Worm (Caenorhabditis elegans) whole organism, mixed stage, embryonic: ENCODE data around the gene eyg-1.
A peak's percentile ranks its signal among the peaks of the same experiment; 100 is the strongest.

Source experiments
- M03D4.4 ChIP-seq: sonication (generic microtip); optimal IDR thresholded peaks from 2 replicates; lab custom pipeline; 2017; ENCODE audit warnings: mild to moderate bottlenecking, missing genetic modification characterization, missing compliant biosample characterization
- bed-3 ChIP-seq: fragments of 200-800 bp; sonication (Bioruptor generic); optimal IDR thresholded peaks from 3 replicates; lab custom pipeline; 2018; ENCODE audit warnings: mild to moderate bottlenecking, missing genetic modification characterization, moderate library complexity, missing compliant biosample characterization
- blmp-1 ChIP-seq: fragments of 150-350 bp; optimal IDR thresholded peaks from 2 replicates; lab custom pipeline; 2014; ENCODE audit warnings: missing biosample characterization, missing genetic modification characterization
- ceh-39 ChIP-seq: fragments of 150-350 bp; optimal IDR thresholded peaks from 2 replicates; lab custom pipeline; 2014; ENCODE audit warnings: missing biosample characterization, missing genetic modification characterization
- ceh-43 ChIP-seq: fragments of 200-800 bp; sonication (Bioruptor generic); optimal IDR thresholded peaks from 2 replicates; lab custom pipeline; 2018; ENCODE audit warnings: mild to moderate bottlenecking, missing genetic modification characterization, moderate library complexity, missing compliant biosample characterization
- ceh-83 ChIP-seq: fragments of 200-800 bp; sonication (Bioruptor generic); optimal IDR thresholded peaks from 2 replicates; lab custom pipeline; 2018; ENCODE audit warnings: mild to moderate bottlenecking, missing genetic modification characterization, missing compliant biosample characterization
- ces-1 ChIP-seq: fragments of 150-350 bp; optimal IDR thresholded peaks from 2 replicates; lab custom pipeline; 2014; ENCODE audit warnings: missing biosample characterization, missing genetic modification reagents, missing genetic modification characterization
- cnd-1 ChIP-seq: fragments of 200-800 bp; sonication (Bioruptor generic); optimal IDR thresholded peaks from 2 replicates; lab custom pipeline; 2018; ENCODE audit warnings: mild to moderate bottlenecking, missing genetic modification characterization, missing compliant biosample characterization
- elt-1 ChIP-seq: sonication (generic microtip); optimal IDR thresholded peaks from 2 replicates; lab custom pipeline; 2017; ENCODE audit warnings: missing genetic modification characterization, mild to moderate bottlenecking, missing compliant biosample characterization, antibody characterized with exemption, moderate library complexity, borderline replicate concordance; ENCODE audit not compliant: insufficient read depth
- elt-3 ChIP-seq: fragments of 150-350 bp; optimal IDR thresholded peaks from 2 replicates; lab custom pipeline; 2014; ENCODE audit warnings: missing biosample characterization, missing genetic modification characterization
- flh-1 ChIP-seq: fragments of 200-800 bp; sonication (Bioruptor generic); optimal IDR thresholded peaks from 2 replicates; lab custom pipeline; 2018; ENCODE audit warnings: mild to moderate bottlenecking, missing genetic modification characterization, moderate library complexity, missing compliant biosample characterization
- hlh-1 ChIP-seq: fragments of 150-350 bp; optimal IDR thresholded peaks from 2 replicates; lab custom pipeline; 2014; ENCODE audit warnings: missing biosample characterization, missing genetic modification reagents, missing genetic modification characterization
- lin-13 ChIP-seq: fragments of 150-350 bp; optimal IDR thresholded peaks from 2 replicates; lab custom pipeline; 2014; ENCODE audit warnings: missing biosample characterization, missing genetic modification characterization
- lin-32 ChIP-seq: fragments of 200-800 bp; sonication (Bioruptor generic); optimal IDR thresholded peaks from 2 replicates; lab custom pipeline; 2018; ENCODE audit warnings: mild to moderate bottlenecking, missing genetic modification characterization, missing compliant biosample characterization
- mab-5 ChIP-seq: fragments of 150-350 bp; optimal IDR thresholded peaks from 2 replicates; lab custom pipeline; 2014; ENCODE audit warnings: missing biosample characterization, missing genetic modification characterization
- mep-1 ChIP-seq: fragments of 150-350 bp; optimal IDR thresholded peaks from 2 replicates; lab custom pipeline; 2017; ENCODE audit warnings: missing biosample characterization, missing genetic modification reagents, missing genetic modification characterization, inconsistent platforms
- nhr-12 ChIP-seq: fragments of 150-350 bp; optimal IDR thresholded peaks from 2 replicates; lab custom pipeline; 2014; ENCODE audit warnings: missing biosample characterization, missing genetic modification characterization
- nhr-2 ChIP-seq: fragments of 150-350 bp; optimal IDR thresholded peaks from 2 replicates; lab custom pipeline; 2014; ENCODE audit warnings: missing biosample characterization, missing genetic modification characterization
- nhr-237 ChIP-seq: fragments of 150-350 bp; optimal IDR thresholded peaks from 2 replicates; lab custom pipeline; 2014; ENCODE audit warnings: missing biosample characterization, missing genetic modification characterization
- nhr-28 ChIP-seq: fragments of 150-350 bp; optimal IDR thresholded peaks from 2 replicates; lab custom pipeline; 2014; ENCODE audit warnings: missing biosample characterization, missing genetic modification characterization
- nhr-76 ChIP-seq: sonication (generic microtip); optimal IDR thresholded peaks from 2 replicates; lab custom pipeline; 2017; ENCODE audit warnings: missing biosample characterization, missing genetic modification characterization
- pha-4 ChIP-seq: fragments of 150-350 bp; optimal IDR thresholded peaks from 2 replicates; lab custom pipeline; 2018; ENCODE audit warnings: missing biosample characterization, missing genetic modification reagents, missing genetic modification characterization
- sem-2 ChIP-seq: fragments of 200-800 bp; sonication (Bioruptor generic); optimal IDR thresholded peaks from 2 replicates; lab custom pipeline; 2018; ENCODE audit warnings: mild to moderate bottlenecking, missing genetic modification characterization, missing compliant biosample characterization
- snpc-4 ChIP-seq: fragments of 150-350 bp; optimal IDR thresholded peaks from 2 replicates; lab custom pipeline; 2014; ENCODE audit warnings: missing biosample characterization, missing genetic modification characterization
- sptf-1 ChIP-seq: sonication (generic microtip); optimal IDR thresholded peaks from 2 replicates; lab custom pipeline; 2017; ENCODE audit warnings: mild to moderate bottlenecking, missing genetic modification characterization, moderate library complexity, missing compliant biosample characterization
- tbx-8 ChIP-seq: fragments of 200-800 bp; sonication (Bioruptor generic); optimal IDR thresholded peaks from 2 replicates; lab custom pipeline; 2018; ENCODE audit warnings: mild to moderate bottlenecking, missing genetic modification characterization, moderate library complexity, missing compliant biosample characterization
- unc-120 ChIP-seq: sonication (generic microtip); optimal IDR thresholded peaks from 2 replicates; lab custom pipeline; 2017; ENCODE audit warnings: missing genetic modification characterization, missing compliant biosample characterization; ENCODE audit not compliant: poor library complexity, severe bottlenecking
- unc-62 ChIP-seq: fragments of 150-350 bp; optimal IDR thresholded peaks from 2 replicates; lab custom pipeline; 2014; ENCODE audit warnings: missing biosample characterization, missing genetic modification reagents, missing genetic modification characterization
- zip-8 ChIP-seq: fragments of 150-350 bp; optimal IDR thresholded peaks from 2 replicates; lab custom pipeline; 2014; ENCODE audit warnings: missing biosample characterization, missing genetic modification characterization

The eyg-1 gene

DNA sequence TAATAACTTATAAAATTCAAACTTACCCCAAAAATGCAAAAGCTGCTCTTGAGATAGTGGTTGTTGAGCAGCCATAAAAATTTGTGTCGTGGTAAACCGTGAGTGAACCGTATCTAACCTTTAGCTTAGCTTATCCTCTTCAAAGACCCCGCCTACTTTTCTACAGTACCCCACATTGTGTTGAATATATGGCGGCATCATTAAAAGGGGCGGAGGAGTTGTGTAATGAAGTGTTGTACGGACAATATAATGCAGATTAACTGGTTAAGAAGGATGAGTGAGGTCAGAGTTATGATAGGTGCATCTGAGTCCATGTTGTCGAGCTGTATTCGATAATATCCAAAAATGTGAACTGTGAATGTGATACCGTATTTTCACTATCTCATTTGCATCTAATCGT is at the start of gene eyg-1:
Gene eyg-1, minus strand, starts transcription at position 101 of the 400 bp plus-strand sequence.
- TF ChIP-seq nhr-2 (tag; lab: Kevin White, UChicago) (peak; percentile 22), cnd-1 (tag; lab: Kevin White, UChicago) (no peak)

DNA sequence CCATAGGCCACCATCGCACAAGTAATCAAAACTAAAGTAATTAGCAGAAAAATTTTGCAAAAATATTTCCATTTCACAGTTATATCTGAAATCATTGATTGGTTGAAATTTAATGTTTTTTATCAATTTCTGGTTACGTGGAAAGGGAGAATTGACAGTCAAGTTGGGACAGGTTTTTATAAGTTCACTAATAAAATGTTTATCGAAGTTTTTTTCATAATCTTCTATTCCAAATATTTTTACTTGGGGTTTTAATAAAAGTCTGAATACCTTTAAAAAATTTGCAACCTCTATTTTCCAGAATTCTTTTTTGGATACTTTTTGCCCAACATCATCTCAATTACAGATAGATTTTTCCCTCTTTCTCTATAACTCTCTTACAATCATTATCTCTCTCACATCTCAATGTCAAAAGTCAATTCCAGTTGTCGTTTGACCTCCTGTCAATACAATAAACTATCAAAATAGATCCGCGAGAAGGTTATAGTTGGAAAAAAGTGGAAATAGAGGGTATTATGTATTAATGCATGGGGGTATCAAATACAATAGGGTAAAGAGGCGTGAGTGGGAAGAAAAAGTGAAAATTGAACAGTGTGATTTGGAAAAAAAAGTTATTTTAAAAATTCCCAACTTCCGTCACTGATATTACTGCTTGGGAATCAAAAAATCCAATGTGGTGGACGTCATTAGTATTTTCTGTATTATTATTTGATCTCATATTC is 46.9 kb upstream of the eyg-1 start, which contains the start of the genes chil-2 and ctsa-3.2:
Gene chil-2, minus strand, starts transcription at position 101 of the 722 bp plus-strand sequence.
Gene ctsa-3.2, plus strand, starts transcription at position 672 of the 722 bp plus-strand sequence.
- TF ChIP-seq hlh-1 (tag; lab: Kevin White, UChicago) (no peak), nhr-28 (tag; lab: Kevin White, UChicago) (no peak), mep-1 (tag; lab: Kevin White, UChicago) (no peak), bed-3 (GFP tag; lab: Kevin White, UChicago) (no peak), lin-32 (GFP tag; lab: Kevin White, UChicago) (no peak)

DNA sequence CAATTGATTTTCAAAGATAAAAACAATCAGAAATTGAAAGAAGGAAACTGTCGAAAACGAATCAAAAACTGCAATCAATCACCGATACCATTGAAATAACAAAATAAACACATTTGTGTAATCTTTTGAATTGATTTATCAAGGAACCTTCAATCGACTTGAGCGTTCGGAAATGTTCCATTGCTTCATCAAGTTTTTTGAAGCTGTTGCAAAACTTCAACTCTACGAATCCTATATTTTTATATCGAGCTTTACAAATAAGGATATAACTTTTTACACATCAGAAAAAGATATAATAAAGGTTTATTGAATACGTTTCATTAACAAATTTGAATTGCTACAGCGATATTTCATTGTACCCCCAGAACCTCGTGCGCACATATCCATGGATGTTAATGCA is 45.2 kb upstream of the eyg-1 start, which contains the start of gene chil-8:
Gene chil-8, minus strand, starts transcription at position 101 of the 400 bp plus-strand sequence.
- TF ChIP-seq nhr-76 (tag; lab: Kevin White, UChicago) (no peak), mab-5 (tag; lab: Kevin White, UChicago) (no peak), hlh-1 (tag; lab: Kevin White, UChicago) (no peak), M03D4.4 (no peak), sem-2 (GFP tag; lab: Kevin White, UChicago) (no peak), snpc-4 (tag; lab: Kevin White, UChicago) (no peak), lin-32 (GFP tag; lab: Kevin White, UChicago) (no peak), pha-4 (no peak), elt-3 (tag; lab: Kevin White, UChicago) (no peak), nhr-2 (tag; lab: Kevin White, UChicago) (no peak), mep-1 (tag; lab: Kevin White, UChicago) (no peak), zip-8 (tag; lab: Kevin White, UChicago) (no peak), nhr-28 (tag; lab: Kevin White, UChicago) (no peak)
- TF ChIP-seq, all 35 proteins: peak for 0

DNA sequence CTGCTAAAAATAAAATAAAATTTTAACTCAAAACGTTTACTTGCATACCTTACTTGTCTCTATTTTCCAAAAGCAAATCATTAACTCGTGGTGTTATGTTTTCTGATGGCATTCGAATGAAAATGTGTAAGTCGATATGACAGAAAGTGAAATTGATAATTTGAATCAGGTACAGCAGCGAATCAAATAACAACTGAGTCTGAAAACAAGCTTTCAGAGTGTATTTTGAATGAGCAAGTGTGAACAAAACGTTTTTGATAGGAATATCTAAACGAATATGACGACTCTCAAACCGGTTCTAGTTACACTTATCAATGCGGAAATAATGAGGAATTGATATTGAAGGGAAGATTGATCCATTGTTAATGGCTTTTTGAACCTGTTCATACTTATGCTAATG is 43.3 kb upstream of the eyg-1 start, which contains the start of gene chil-7:
Gene chil-7, minus strand, starts transcription at position 112 of the 400 bp plus-strand sequence.
- no peak for TF ChIP-seq lin-32 (GFP tag; lab: Kevin White, UChicago)

DNA sequence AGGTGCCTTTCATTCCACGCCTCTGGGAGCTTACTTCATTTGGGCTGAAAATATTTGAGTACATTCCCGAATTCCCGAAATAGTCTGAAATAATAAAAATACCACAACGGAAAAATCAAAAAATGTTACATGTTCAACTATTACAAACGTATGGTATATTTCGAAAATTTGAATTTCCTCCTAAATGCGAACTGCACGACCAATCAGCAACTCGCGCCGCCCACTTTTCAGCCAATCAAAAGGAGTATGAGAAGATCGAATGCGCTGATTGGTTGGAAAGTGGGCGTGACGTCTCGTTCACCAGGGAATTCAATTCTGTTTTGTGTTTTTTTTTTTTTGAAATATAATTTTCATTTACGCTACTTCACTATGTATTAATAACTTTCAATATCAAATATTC is 40.9 kb upstream of the eyg-1 start, which contains the start of gene old-1:
Gene old-1, minus strand, starts transcription at position 50 of the 400 bp plus-strand sequence.
- TF ChIP-seq M03D4.4 (no peak), nhr-2 (tag; lab: Kevin White, UChicago) (no peak), blmp-1 (no peak), elt-3 (tag; lab: Kevin White, UChicago) (no peak), ces-1 (no peak), ceh-43 (GFP tag; lab: Kevin White, UChicago) (no peak), nhr-28 (tag; lab: Kevin White, UChicago) (no peak), snpc-4 (tag; lab: Kevin White, UChicago) (no peak), unc-62 (no peak)

DNA sequence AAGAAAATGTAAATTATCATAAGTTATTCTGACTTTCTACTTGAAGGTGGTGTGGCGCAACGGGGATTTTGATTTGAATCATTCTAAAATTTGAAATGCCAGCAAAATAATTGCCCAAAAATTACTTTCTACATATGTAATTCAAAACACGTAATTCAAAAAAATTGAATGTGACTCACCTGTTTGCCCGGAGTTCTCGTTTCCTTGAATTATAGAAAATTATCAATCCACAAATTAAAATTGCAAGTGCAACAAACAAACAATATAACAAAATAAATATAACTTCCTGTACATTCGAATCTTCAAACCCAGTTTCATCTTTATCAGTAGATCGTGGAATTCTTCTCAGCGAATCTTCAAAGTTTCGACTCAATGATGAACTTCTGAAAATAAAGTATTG is 40.5 kb upstream of the eyg-1 start:
- TF ChIP-seq sem-2 (GFP tag; lab: Kevin White, UChicago) (no peak), M03D4.4 (no peak), nhr-28 (tag; lab: Kevin White, UChicago) (no peak), elt-1 (tag; lab: Kevin White, UChicago) (no peak), unc-120 (no peak), nhr-12 (tag; lab: Kevin White, UChicago) (no peak), unc-62 (no peak), sptf-1 (tag; lab: Kevin White, UChicago) (no peak), nhr-237 (tag; lab: Kevin White, UChicago) (no peak), zip-8 (tag; lab: Kevin White, UChicago) (no peak), flh-1 (GFP tag; lab: Kevin White, UChicago) (no peak), mep-1 (tag; lab: Kevin White, UChicago) (no peak), cnd-1 (tag; lab: Kevin White, UChicago) (no peak), tbx-8 (GFP tag; lab: Kevin White, UChicago) (no peak), ceh-83 (GFP tag; lab: Kevin White, UChicago) (no peak), hlh-1 (tag; lab: Kevin White, UChicago) (no peak), elt-3 (tag; lab: Kevin White, UChicago) (no peak), ceh-39 (no peak), lin-13 (tag; lab: Kevin White, UChicago) (no peak), bed-3 (GFP tag; lab: Kevin White, UChicago) (no peak)
